8 worm cellular contexts compared by ENCODE assay signal in the genomic region with DNA sequence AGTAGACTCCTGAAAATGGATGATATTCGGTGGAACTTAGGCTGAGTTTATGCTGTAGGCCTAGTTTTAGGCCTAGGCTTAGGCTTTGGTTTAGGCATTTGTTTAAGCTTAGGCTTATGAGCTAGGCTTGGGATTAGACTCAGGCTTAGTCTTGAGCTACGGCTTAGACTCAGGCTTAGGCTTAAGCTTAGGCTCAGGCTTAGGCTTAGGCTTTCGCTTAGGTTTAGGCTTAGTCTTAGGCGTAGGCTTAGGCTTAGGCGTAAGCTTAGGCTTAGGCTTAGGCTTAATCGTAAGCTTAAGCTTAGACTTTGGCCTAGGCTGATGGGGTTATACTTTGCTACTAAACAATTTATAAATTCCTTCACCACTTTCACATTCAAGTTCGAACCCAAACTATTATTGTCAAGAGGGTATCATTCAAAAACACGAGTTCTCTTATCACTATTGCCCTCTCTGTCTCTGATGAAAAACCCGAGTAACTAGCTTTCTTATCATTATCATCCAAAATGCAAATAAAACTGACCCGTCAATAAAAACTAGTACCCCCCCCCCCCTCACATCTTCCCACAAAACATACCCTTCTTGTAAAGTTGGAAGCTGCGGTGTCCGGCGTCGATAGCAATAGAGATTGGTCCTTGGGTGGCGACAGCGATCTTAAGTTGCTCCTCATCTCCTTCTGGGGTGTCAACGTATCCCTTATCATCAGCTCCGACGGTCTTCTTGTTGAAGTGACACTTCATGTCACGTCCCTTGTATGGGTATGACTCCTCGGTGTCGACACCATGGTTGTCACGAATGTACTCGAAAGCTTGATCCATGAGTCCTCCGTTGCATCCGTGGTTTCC.
A peak's percentile ranks its signal among the peaks of the same experiment; 100 is the strongest.
TF ChIP-seq lines count a peak whose summit lies in the region.

No protein-coding gene starts in this region.

TF ChIP-seq in whole organism, L1 larva, 84 proteins besides CTCF, POLR2A, EP300 and RAD21 (continues in another document):
- TF ChIP-seq pax-3 (tag; optimal IDR thresholded peaks at IDR 0.05; lab: Kevin White, UChicago), result no peak
- no peak for TF ChIP-seq mef-2 (tag; optimal IDR thresholded peaks at IDR 0.05; lab: Kevin White, UChicago)
- TF ChIP-seq lsy-2 (tag; optimal IDR thresholded peaks at IDR 0.05; lab: Kevin White, UChicago), result no peak
- no peak for TF ChIP-seq nhr-28 (tag; optimal IDR thresholded peaks at IDR 0.05; lab: Kevin White, UChicago)
- no peak for TF ChIP-seq fkh-8 (tag; optimal IDR thresholded peaks at IDR 0.05; lab: Kevin White, UChicago)
- TF ChIP-seq efl-1 (optimal IDR thresholded peaks at IDR 0.05; lab: Kevin White, UChicago), result no peak
- peak in 1 of 2 experiments; percentile 50 for TF ChIP-seq efl-1 (GFP tag; optimal IDR thresholded peaks at IDR 0.05 in 1 of 2; lab: Kevin White, UChicago)
- TF ChIP-seq snu-23 (GFP tag; optimal IDR thresholded peaks at IDR 0.05; lab: Kevin White, UChicago), result no peak
- TF ChIP-seq nhr-19 (GFP tag; conservative IDR thresholded peaks at IDR 0.05; lab: Robert Waterston, UW), result peak; percentile 9; the same call in 1 of the 2 replicates
- TF ChIP-seq elt-3 (tag; optimal IDR thresholded peaks at IDR 0.05; lab: Kevin White, UChicago), result peak in 1 of 6 experiments; percentile 37

TF ChIP-seq in whole organism, L2 larva, 48 proteins besides CTCF, POLR2A, EP300 and RAD21 (continues in another document):
- no peak for TF ChIP-seq unc-62 (GFP tag; optimal IDR thresholded peaks at IDR 0.05; lab: Kevin White, UChicago)
- peak; percentile 43 for TF ChIP-seq fos-1 (tag; optimal IDR thresholded peaks at IDR 0.05; lab: Kevin White, UChicago)
- peak; percentile 26 for TF ChIP-seq ama-1 (optimal IDR thresholded peaks at IDR 0.05; lab: Kevin White, UChicago)
- TF ChIP-seq blmp-1 (tag; optimal IDR thresholded peaks at IDR 0.05; lab: Kevin White, UChicago; ENCODE audit: insufficient read depth), result no peak
- TF ChIP-seq Y55F3AM.14 (GFP tag; optimal IDR thresholded peaks at IDR 0.05; lab: Kevin White, UChicago), result peak; percentile 31
- peak; percentile 41 for TF ChIP-seq sma-9 (GFP tag; optimal IDR thresholded peaks at IDR 0.05; lab: Kevin White, UChicago)
- no peak for TF ChIP-seq sma-9 (tag; optimal IDR thresholded peaks at IDR 0.05; lab: Kevin White, UChicago)
- no peak for TF ChIP-seq R02D3.7 (tag; optimal IDR thresholded peaks at IDR 0.05; lab: Kevin White, UChicago)
- TF ChIP-seq crh-2 (tag; optimal IDR thresholded peaks at IDR 0.05; lab: Kevin White, UChicago), result peak; percentile 34
- TF ChIP-seq F13H6.1 (tag; optimal IDR thresholded peaks at IDR 0.05; lab: Kevin White, UChicago), result no peak

TF ChIP-seq in whole organism, L3 larva, 47 proteins besides CTCF, POLR2A, EP300 and RAD21:
- TF ChIP-seq tbx-2 (tag; optimal IDR thresholded peaks at IDR 0.05; lab: Kevin White, UChicago) (no peak), pqm-1 (tag; optimal IDR thresholded peaks at IDR 0.05; lab: Kevin White, UChicago) (peak; percentile 44), ama-1 (optimal IDR thresholded peaks at IDR 0.05; lab: Kevin White, UChicago) (peak; percentile 55), elt-2 (tag; optimal IDR thresholded peaks at IDR 0.05; lab: Kevin White, UChicago) (peak; percentile 82), nhr-43 (tag; optimal IDR thresholded peaks at IDR 0.05; lab: Kevin White, UChicago; ENCODE audit: poor library complexity, severe bottlenecking) (peak; percentile 56), pha-4 (tag; optimal IDR thresholded peaks at IDR 0.05; lab: Kevin White, UChicago) (peak; percentile 30), skn-1 (tag; optimal IDR thresholded peaks at IDR 0.05; lab: Kevin White, UChicago) (no peak)

TF ChIP-seq in whole organism, L4 larva, 104 proteins besides CTCF, POLR2A, EP300 and RAD21 (continues in another document):
- no peak for TF ChIP-seq vab-7 (GFP tag; IDR thresholded peaks at IDR 0.05; lab: Robert Waterston, UW)
- no peak for TF ChIP-seq zip-11 (GFP tag; IDR thresholded peaks at IDR 0.05; lab: Robert Waterston, UW)
- no peak for TF ChIP-seq D1046.2 (GFP tag; IDR thresholded peaks at IDR 0.05; lab: Robert Waterston, UW)
- no peak for TF ChIP-seq mdl-1 (tag; optimal IDR thresholded peaks at IDR 0.05; lab: Kevin White, UChicago)
- peak; percentile 15 for TF ChIP-seq nhr-102 (tag; optimal IDR thresholded peaks at IDR 0.05; lab: Kevin White, UChicago)
- no peak for TF ChIP-seq gei-8 (GFP tag; optimal IDR thresholded peaks at IDR 0.05; lab: Kevin White, UChicago)
- peak; percentile 69 for TF ChIP-seq nhr-28 (tag; optimal IDR thresholded peaks at IDR 0.05; lab: Kevin White, UChicago)
- no peak for TF ChIP-seq ztf-11 (tag; optimal IDR thresholded peaks at IDR 0.05; lab: Kevin White, UChicago)
- TF ChIP-seq nhr-25 (tag; optimal IDR thresholded peaks at IDR 0.05; lab: Kevin White, UChicago; ENCODE audit: borderline replicate concordance, insufficient read depth), result no peak
- TF ChIP-seq jun-1 (tag; optimal IDR thresholded peaks at IDR 0.05; lab: Kevin White, UChicago), result no peak
- no peak for TF ChIP-seq snpc-1.2 (GFP tag; IDR thresholded peaks at IDR 0.05; lab: Robert Waterston, UW)

TF ChIP-seq in whole organism, early embryonic, 17 proteins besides CTCF, POLR2A, EP300 and RAD21:
- peak; percentile 88 for TF ChIP-seq ceh-36 (tag; optimal IDR thresholded peaks at IDR 0.05; lab: Kevin White, UChicago)
- TF ChIP-seq F13C5.2 (tag; optimal IDR thresholded peaks at IDR 0.05; lab: Kevin White, UChicago), result no peak
- no peak for TF ChIP-seq hmbx-1 (tag; optimal IDR thresholded peaks at IDR 0.05; lab: Kevin White, UChicago)

TF ChIP-seq in whole organism, late embryonic, 69 proteins besides CTCF, POLR2A, EP300 and RAD21 (continues in another document):
- TF ChIP-seq madf-2 (tag; optimal IDR thresholded peaks at IDR 0.05; lab: Kevin White, UChicago) (no peak), ets-4 (tag; optimal IDR thresholded peaks at IDR 0.05; lab: Kevin White, UChicago) (no peak), K09A11.1 (tag; optimal IDR thresholded peaks at IDR 0.05; lab: Kevin White, UChicago; ENCODE audit: insufficient read depth) (no peak), tbx-2 (tag; optimal IDR thresholded peaks at IDR 0.05; lab: Kevin White, UChicago) (no peak), dve-1 (tag; optimal IDR thresholded peaks at IDR 0.05; lab: Kevin White, UChicago) (peak; percentile 85), sox-2 (GFP tag; IDR thresholded peaks at IDR 0.05; lab: Robert Waterston, UW) (no peak), eyg-1 (tag; optimal IDR thresholded peaks at IDR 0.05; lab: Kevin White, UChicago) (no peak), nhr-11 (tag; optimal IDR thresholded peaks at IDR 0.05; lab: Kevin White, UChicago) (no peak), unc-55 (GFP tag; optimal IDR thresholded peaks at IDR 0.05; lab: Kevin White, UChicago) (no peak), dmd-4 (tag; optimal IDR thresholded peaks at IDR 0.05; lab: Kevin White, UChicago; ENCODE audit: borderline replicate concordance) (no peak), T23F11.4 (GFP tag; optimal IDR thresholded peaks at IDR 0.05; lab: Kevin White, UChicago) (no peak), pha-2 (tag; optimal IDR thresholded peaks at IDR 0.05; lab: Kevin White, UChicago) (no peak), C38D4.7 (GFP tag; optimal IDR thresholded peaks at IDR 0.05; lab: Kevin White, UChicago) (no peak), hlh-15 (tag; optimal IDR thresholded peaks at IDR 0.05; lab: Kevin White, UChicago) (no peak), elt-2 (tag; optimal IDR thresholded peaks at IDR 0.05; lab: Kevin White, UChicago) (peak; percentile 81)

TF ChIP-seq in whole organism, midembryonic, 9 proteins besides CTCF, POLR2A, EP300 and RAD21:
- TF ChIP-seq med-1 (GFP tag; optimal IDR thresholded peaks at IDR 0.05; lab: Kevin White, UChicago; ENCODE audit: insufficient read depth) (no peak), ztf-29 (GFP tag; IDR thresholded peaks at IDR 0.05; lab: Robert Waterston, UW) (peak; percentile 80; the same call in 1 of the 2 replicates), cog-1 (tag; optimal IDR thresholded peaks at IDR 0.05; lab: Kevin White, UChicago) (no peak), klf-2 (GFP tag; conservative IDR thresholded peaks at IDR 0.05; lab: Robert Waterston, UW) (no peak), ref-1 (GFP tag; conservative IDR thresholded peaks at IDR 0.05; lab: Robert Waterston, UW) (no peak), T22C8.4 (GFP tag; IDR thresholded peaks at IDR 0.05; lab: Robert Waterston, UW) (no peak), ztf-23 (GFP tag; IDR thresholded peaks at IDR 0.05; lab: Robert Waterston, UW) (no peak), tab-1 (GFP tag; IDR thresholded peaks at IDR 0.05; lab: Robert Waterston, UW) (no peak), flt-1 (GFP tag; IDR thresholded peaks at IDR 0.05; lab: Robert Waterston, UW) (no peak)

TF ChIP-seq in whole organism, young adult, 124 proteins besides CTCF, POLR2A, EP300 and RAD21 (continues in another document):
- TF ChIP-seq snpc-4 (GFP tag; optimal IDR thresholded peaks at IDR 0.05; lab: Kevin White, UChicago), result no peak
- no peak for TF ChIP-seq snpc-4 (tag; optimal IDR thresholded peaks at IDR 0.05; lab: Kevin White, UChicago)
- TF ChIP-seq F52B5.7 (tag; optimal IDR thresholded peaks at IDR 0.05; lab: Kevin White, UChicago), result peak; percentile 40
- 0 out of 2 replicates have a peak, but pooled peaks have one; percentile 58 for TF ChIP-seq Y53G8AR.9 (GFP tag; conservative IDR thresholded peaks at IDR 0.05; lab: Robert Waterston, UW)
- TF ChIP-seq aptf-2 (GFP tag; conservative IDR thresholded peaks at IDR 0.05; lab: Robert Waterston, UW), result no peak
- 0 out of 2 replicates have a peak, but pooled peaks have one; percentile 1 for TF ChIP-seq B0336.3 (GFP tag; IDR thresholded peaks at IDR 0.05; lab: Robert Waterston, UW)
- peak; percentile 10 for TF ChIP-seq gei-17 (GFP tag; optimal IDR thresholded peaks at IDR 0.05; lab: Kevin White, UChicago)
- no peak for TF ChIP-seq cebp-1 (GFP tag; IDR thresholded peaks at IDR 0.05; lab: Robert Waterston, UW)
- peak; percentile 13 for TF ChIP-seq cebp-1 (tag; optimal IDR thresholded peaks at IDR 0.05; lab: Kevin White, UChicago)
- peak; percentile 71 for TF ChIP-seq unc-62 (GFP tag; optimal IDR thresholded peaks at IDR 0.05; lab: Kevin White, UChicago)
- peak; percentile 20; the same call in 1 of the 2 replicates for TF ChIP-seq madf-6 (GFP tag; IDR thresholded peaks at IDR 0.05; lab: Robert Waterston, UW)
- TF ChIP-seq ZK185.1 (tag; optimal IDR thresholded peaks at IDR 0.05; lab: Kevin White, UChicago; ENCODE audit: poor library complexity, severe bottlenecking), result peak; percentile 34
- TF ChIP-seq nhr-80 (tag; optimal IDR thresholded peaks at IDR 0.05; lab: Kevin White, UChicago), result peak; percentile 0
- TF ChIP-seq ets-4 (GFP tag; optimal IDR thresholded peaks at IDR 0.05; lab: Kevin White, UChicago), result no peak
- TF ChIP-seq hlh-12 (tag; optimal IDR thresholded peaks at IDR 0.05; lab: Kevin White, UChicago), result peak; percentile 13
- TF ChIP-seq fkh-3 (tag; optimal IDR thresholded peaks at IDR 0.05; lab: Kevin White, UChicago), result no peak
- peak; percentile 40 for TF ChIP-seq Y56A3A.18 (GFP tag; IDR thresholded peaks at IDR 0.05; lab: Robert Waterston, UW)
- 0 out of 2 replicates have a peak, but pooled peaks have one; percentile 8 for TF ChIP-seq pbrm-1 (GFP tag; IDR thresholded peaks at IDR 0.05; lab: Robert Waterston, UW)
- TF ChIP-seq ztf-3 (GFP tag; optimal IDR thresholded peaks at IDR 0.05; lab: Kevin White, UChicago), result peak; percentile 14
- peak; percentile 5 for TF ChIP-seq dpff-1 (tag; optimal IDR thresholded peaks at IDR 0.05; lab: Kevin White, UChicago)
- TF ChIP-seq K11D2.4 (GFP tag; IDR thresholded peaks at IDR 0.05; lab: Robert Waterston, UW), result no peak
